Worm (Caenorhabditis elegans) whole organism, L4/young adult: ENCODE data around the gene irld-62.

ENCODE experiments used
- W03F9.2 ChIP-seq: fragments of 150-350 bp; optimal IDR thresholded peaks from 2 replicates; lab custom pipeline; 2014; ENCODE audit warnings: missing biosample characterization, missing genetic modification characterization
- him-1 ChIP-seq: sonication (generic microtip); optimal IDR thresholded peaks from 2 replicates; lab custom pipeline; 2016; ENCODE audit warnings: missing genotype, missing genetic modification reagents, missing genetic modification characterization, missing compliant biosample characterization

DNA sequence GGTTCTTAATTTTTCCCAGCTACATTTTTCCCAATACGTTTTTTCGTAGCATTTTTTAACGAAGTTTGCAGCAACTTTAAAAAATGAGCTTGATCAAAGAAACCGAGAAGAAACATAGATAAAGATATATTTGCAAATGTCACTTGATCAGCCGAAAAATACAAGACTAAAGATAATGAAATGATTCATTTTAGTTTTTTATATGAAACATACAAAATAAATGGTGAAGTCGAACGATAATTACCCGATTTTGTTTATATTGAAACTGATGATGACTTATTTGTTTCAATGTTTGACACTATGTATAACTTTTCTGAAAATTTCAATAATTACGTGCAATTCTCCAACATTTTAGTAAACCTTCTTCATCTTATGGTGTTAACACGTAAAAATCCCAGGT is 42.6 kb upstream of the irld-62 start, which contains the start of gene srw-22:
- TF ChIP-seq him-1 (tag; lab: Kevin White, UChicago) (no peak), W03F9.2 (no peak)
